Worm (Caenorhabditis elegans) whole organism, midembryonic: ENCODE data around the gene sru-8.

Source experiments
- T22C8.4 ChIP-seq: fragments of 200-800 bp; sonication (Bioruptor generic); IDR thresholded peaks from 2 replicates; pipeline ENCODE4 v1.3.6; 2022; ENCODE audit warnings: missing genetic modification characterization, missing compliant biosample characterization
- cog-1 ChIP-seq: sonication (generic microtip); optimal IDR thresholded peaks from 2 replicates; lab custom pipeline; 2016; ENCODE audit warnings: missing genetic modification characterization, missing compliant biosample characterization
- flt-1 ChIP-seq: fragments of 200-800 bp; sonication (Bioruptor generic); IDR thresholded peaks from 2 replicates; pipeline ENCODE4 v1.3.6; 2022; ENCODE audit warnings: missing genetic modification characterization, missing compliant biosample characterization
- klf-2 ChIP-seq: fragments of 200-800 bp; sonication (Bioruptor generic); conservative IDR thresholded peaks from 2 replicates; pipeline ENCODE4 v1.3.6; 2022; ENCODE audit warnings: missing genetic modification reagents, missing genetic modification characterization, missing compliant biosample characterization
- med-1 ChIP-seq: sonication (generic microtip); optimal IDR thresholded peaks from 2 replicates; lab custom pipeline; 2017; ENCODE audit warnings: missing genetic modification characterization, mild to moderate bottlenecking, missing compliant biosample characterization, antibody characterized with exemption, missing genetic modification reagents; ENCODE audit not compliant: insufficient read depth
- ref-1 ChIP-seq: fragments of 200-800 bp; sonication (Bioruptor generic); conservative IDR thresholded peaks from 2 replicates; pipeline ENCODE4 v1.3.6; 2022; ENCODE audit warnings: missing genetic modification reagents, missing genetic modification characterization, missing compliant biosample characterization
- ztf-29 ChIP-seq: fragments of 200-800 bp; sonication (Bioruptor generic); IDR thresholded peaks from 2 replicates; pipeline ENCODE4 v1.3.6; 2022; ENCODE audit warnings: missing genetic modification reagents, missing genetic modification characterization, missing compliant biosample characterization

ce11 chrV:9871339-9871738 lies 27.7 kb downstream of the sru-8 start, which contains the start of gene srab-18:
- no peak for TF ChIP-seq med-1 (GFP tag; lab: Kevin White, UChicago)
- no peak for TF ChIP-seq ztf-29 (GFP tag; lab: Robert Waterston, UW)
- no peak for TF ChIP-seq flt-1 (GFP tag; lab: Robert Waterston, UW)
- TF ChIP-seq klf-2 (GFP tag; lab: Robert Waterston, UW): no peak
- no peak for TF ChIP-seq T22C8.4 (GFP tag; lab: Robert Waterston, UW)
- TF ChIP-seq ref-1 (GFP tag; lab: Robert Waterston, UW): no peak
- no peak for TF ChIP-seq cog-1 (tag; lab: Kevin White, UChicago)
